Worm (Caenorhabditis elegans) whole organism, L3 larva: ENCODE measurements around the gene gon-4.

Experiments
- ZK546.5 ChIP-seq: sonication (generic microtip); optimal IDR thresholded peaks from 2 replicates; lab custom pipeline; 2017; ENCODE audit warnings: missing biosample characterization, missing genetic modification characterization
- aly-2 ChIP-seq: fragments of 150-350 bp; optimal IDR thresholded peaks from 2 replicates; lab custom pipeline; 2014; ENCODE audit warnings: missing biosample characterization, missing genetic modification characterization
- ama-1 ChIP-seq: fragments of 150-350 bp; optimal IDR thresholded peaks from 2 replicates; lab custom pipeline; 2018
- ceh-28 ChIP-seq: fragments of 150-350 bp; optimal IDR thresholded peaks from 2 replicates; lab custom pipeline; 2014; ENCODE audit warnings: missing biosample characterization, missing genetic modification reagents, missing genetic modification characterization
- ceh-9 ChIP-seq: sonication (generic microtip); optimal IDR thresholded peaks from 2 replicates; lab custom pipeline; 2018; ENCODE audit warnings: missing biosample characterization, missing genetic modification characterization
- daf-12 ChIP-seq: fragments of 150-350 bp; optimal IDR thresholded peaks from 2 replicates; lab custom pipeline; 2014; ENCODE audit warnings: missing biosample characterization, missing genetic modification reagents, missing genetic modification characterization
- egl-27 ChIP-seq: sonication (generic microtip); optimal IDR thresholded peaks from 4 replicates; lab custom pipeline; 2017; ENCODE audit warnings: missing biosample characterization, missing genetic modification reagents, missing genetic modification characterization
- egl-5 ChIP-seq: fragments of 150-350 bp; optimal IDR thresholded peaks from 2 replicates; lab custom pipeline; 2017; ENCODE audit warnings: missing biosample characterization, missing genetic modification reagents, missing genetic modification characterization, inconsistent platforms
- elt-1 ChIP-seq: fragments of 150-350 bp; optimal IDR thresholded peaks from 2 replicates; lab custom pipeline; 2014; ENCODE audit warnings: missing biosample characterization, missing genetic modification characterization
- elt-2 ChIP-seq: sonication (generic microtip); optimal IDR thresholded peaks from 2 replicates; lab custom pipeline; 2016; ENCODE audit warnings: missing genetic modification reagents, mild to moderate bottlenecking, missing genetic modification characterization, missing compliant biosample characterization
- elt-3 ChIP-seq, 3 experiments: fragments of 150-350 bp in 1 of 3; sonication (generic microtip) in 2 of 3; optimal IDR thresholded peaks; 2 replicates in 2 of 3; 4 replicates in 1 of 3; lab custom pipeline; 2014 to 2017; ENCODE audit warnings: missing biosample characterization in 3 of 3, missing genetic modification characterization in 3 of 3
- eor-1 ChIP-seq, 2 experiments: fragments of 150-350 bp; optimal IDR thresholded peaks; 2 replicates each; lab custom pipeline; 2014 to 2018; ENCODE audit warnings: missing biosample characterization in 2 of 2, missing genetic modification characterization in 2 of 2
- fkh-10 ChIP-seq: sonication (generic microtip); optimal IDR thresholded peaks from 2 replicates; lab custom pipeline; 2017; ENCODE audit warnings: missing biosample characterization, missing genetic modification reagents, missing genetic modification characterization
- fkh-2 ChIP-seq: fragments of 150-350 bp; optimal IDR thresholded peaks from 2 replicates; lab custom pipeline; 2014; ENCODE audit warnings: missing biosample characterization, missing genetic modification reagents, missing genetic modification characterization
- fos-1 ChIP-seq: fragments of 150-350 bp; optimal IDR thresholded peaks from 2 replicates; lab custom pipeline; 2014; ENCODE audit warnings: missing biosample characterization, missing genetic modification characterization
- hmg-11 ChIP-seq: sonication (generic microtip); optimal IDR thresholded peaks from 2 replicates; lab custom pipeline; 2016; ENCODE audit warnings: missing genetic modification characterization, missing compliant biosample characterization
- lin-15B ChIP-seq: fragments of 150-350 bp; optimal IDR thresholded peaks from 2 replicates; lab custom pipeline; 2014; ENCODE audit warnings: missing biosample characterization, missing genetic modification characterization
- lin-39 ChIP-seq: fragments of 150-350 bp; optimal IDR thresholded peaks from 2 replicates; lab custom pipeline; 2018; ENCODE audit warnings: missing biosample characterization, missing genetic modification reagents, missing genetic modification characterization
- lsy-12 ChIP-seq: sonication (generic microtip); optimal IDR thresholded peaks from 2 replicates; lab custom pipeline; 2016; ENCODE audit warnings: mild to moderate bottlenecking, missing genetic modification characterization, missing compliant biosample characterization
- nfya-1 ChIP-seq: sonication (generic microtip); optimal IDR thresholded peaks from 2 replicates; lab custom pipeline; 2017; ENCODE audit warnings: missing genetic modification characterization, mild to moderate bottlenecking, missing compliant biosample characterization, antibody characterized with exemption, moderate library complexity; ENCODE audit not compliant: insufficient read depth
- nhr-11 ChIP-seq: fragments of 150-350 bp; optimal IDR thresholded peaks from 2 replicates; lab custom pipeline; 2014; ENCODE audit warnings: missing biosample characterization, missing genetic modification characterization
- nhr-23 ChIP-seq: fragments of 150-350 bp; optimal IDR thresholded peaks from 2 replicates; lab custom pipeline; 2014; ENCODE audit warnings: missing biosample characterization, missing genetic modification reagents, missing genetic modification characterization
- nhr-237 ChIP-seq: fragments of 150-350 bp; optimal IDR thresholded peaks from 2 replicates; lab custom pipeline; 2014; ENCODE audit warnings: missing biosample characterization, missing genetic modification characterization
- nhr-25 ChIP-seq: sonication (generic microtip); optimal IDR thresholded peaks from 2 replicates; lab custom pipeline; 2017; ENCODE audit warnings: missing biosample characterization, missing genetic modification characterization
- nhr-28 ChIP-seq: fragments of 150-350 bp; optimal IDR thresholded peaks from 2 replicates; lab custom pipeline; 2014; ENCODE audit warnings: missing biosample characterization, missing genetic modification characterization
- nhr-43 ChIP-seq: sonication (generic microtip); optimal IDR thresholded peaks from 2 replicates; lab custom pipeline; 2016; ENCODE audit warnings: mild to moderate bottlenecking, missing genetic modification characterization, missing compliant biosample characterization; ENCODE audit not compliant: poor library complexity, severe bottlenecking
- nhr-67 ChIP-seq: fragments of 150-350 bp; optimal IDR thresholded peaks from 2 replicates; lab custom pipeline; 2014; ENCODE audit warnings: missing biosample characterization, missing genetic modification characterization
- nhr-76 ChIP-seq: fragments of 150-350 bp; sonication (generic microtip); optimal IDR thresholded peaks from 5 replicates; lab custom pipeline; 2014; ENCODE audit warnings: missing biosample characterization, missing genetic modification characterization
- nhr-77 ChIP-seq: fragments of 150-350 bp; optimal IDR thresholded peaks from 2 replicates; lab custom pipeline; 2014; ENCODE audit warnings: missing biosample characterization, missing genetic modification characterization
- pha-4 ChIP-seq: fragments of 150-350 bp; optimal IDR thresholded peaks from 2 replicates; lab custom pipeline; 2014; ENCODE audit warnings: missing biosample characterization, missing genetic modification reagents, missing genetic modification characterization
- pqm-1 ChIP-seq: fragments of 150-350 bp; optimal IDR thresholded peaks from 2 replicates; lab custom pipeline; 2017; ENCODE audit warnings: missing biosample characterization, missing genetic modification characterization, inconsistent platforms
- skn-1 ChIP-seq: fragments of 150-350 bp; optimal IDR thresholded peaks from 2 replicates; lab custom pipeline; 2014; ENCODE audit warnings: missing biosample characterization, missing genetic modification characterization
- snpc-4 ChIP-seq: fragments of 150-350 bp; optimal IDR thresholded peaks from 2 replicates; lab custom pipeline; 2014; ENCODE audit warnings: missing biosample characterization, missing genetic modification characterization
- tbx-2 ChIP-seq: sonication (generic microtip); optimal IDR thresholded peaks from 2 replicates; lab custom pipeline; 2016; ENCODE audit warnings: mild to moderate bottlenecking, missing genetic modification characterization, missing compliant biosample characterization
- unc-39 ChIP-seq: sonication (generic microtip); optimal IDR thresholded peaks from 4 replicates; lab custom pipeline; 2017; ENCODE audit warnings: missing biosample characterization, missing genetic modification characterization
- unc-62 ChIP-seq: fragments of 150-350 bp; sonication (generic microtip); optimal IDR thresholded peaks from 4 replicates; lab custom pipeline; 2014; ENCODE audit warnings: missing biosample characterization, missing genetic modification reagents, missing genetic modification characterization
- zag-1 ChIP-seq: fragments of 150-350 bp; optimal IDR thresholded peaks from 2 replicates; lab custom pipeline; 2014; ENCODE audit warnings: missing biosample characterization, missing genetic modification characterization
- ztf-11 ChIP-seq: fragments of 150-350 bp; optimal IDR thresholded peaks from 2 replicates; lab custom pipeline; 2014; ENCODE audit warnings: missing biosample characterization, missing genetic modification characterization
- ztf-4 ChIP-seq: fragments of 150-350 bp; optimal IDR thresholded peaks from 2 replicates; lab custom pipeline; 2014; ENCODE audit warnings: missing biosample characterization, missing genetic modification characterization

The gon-4 gene

DNA sequence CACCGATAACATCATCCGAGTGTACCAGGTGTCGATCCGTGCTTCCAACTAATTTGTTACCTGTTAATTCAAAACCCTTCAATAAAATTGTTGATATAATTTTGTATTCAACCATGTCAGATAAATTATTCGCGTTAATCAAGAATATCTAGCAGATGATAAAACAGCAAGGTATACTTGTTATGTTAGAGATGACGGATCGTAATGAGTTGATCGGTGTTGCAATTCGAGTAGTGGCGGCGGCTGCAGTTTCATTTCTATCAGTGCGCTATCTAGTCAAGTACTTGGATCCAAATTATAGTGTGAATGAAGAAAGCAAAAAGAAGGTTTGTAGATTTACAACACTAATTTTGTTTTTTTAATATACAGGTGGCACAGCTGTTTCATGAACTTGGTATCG lies 19.8 kb upstream of the gon-4 start, which contains the start of gene mspn-1:
TSS of gene mspn-1 (plus strand) at position 190 of the 400 bp plus-strand sequence.
- TF ChIP-seq ceh-9 (tag; lab: Kevin White, UChicago) (no peak), fkh-2 (tag; lab: Kevin White, UChicago) (no peak)
- TF ChIP-seq, all 47 proteins: peak for 0

DNA sequence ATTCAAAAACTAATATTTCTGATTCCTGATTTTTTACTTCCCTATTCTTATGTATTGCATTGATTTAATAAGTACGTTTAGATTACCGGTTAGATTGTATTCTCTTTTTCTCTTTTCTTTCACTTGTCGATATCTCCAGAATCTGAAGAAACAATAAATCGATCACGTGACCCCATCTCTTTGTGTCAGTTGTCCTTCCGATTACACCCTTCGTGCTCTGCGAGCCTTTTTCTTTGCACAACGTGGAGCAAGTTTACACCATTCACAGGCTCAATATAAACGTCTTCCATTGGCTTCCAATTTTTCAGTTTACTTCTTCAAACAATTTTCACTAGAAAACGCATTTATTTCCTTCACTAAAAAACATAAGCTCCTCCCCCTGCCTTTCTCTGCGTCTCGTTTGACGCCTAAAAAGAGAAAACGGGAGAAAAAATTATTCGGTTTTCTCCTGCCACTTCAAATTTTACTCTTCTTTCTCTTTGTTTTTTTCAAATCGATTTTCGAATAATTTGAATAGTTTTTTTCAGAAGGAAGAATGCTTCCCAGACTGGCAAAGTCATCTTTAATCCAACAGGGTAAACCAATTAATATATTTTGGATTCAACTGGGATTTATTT lies 17.4 kb upstream of the gon-4 start, which contains the start of gene gta-1:
TSS of gene gta-1 (plus strand) at position 528 of the 617 bp plus-strand sequence.
- TF ChIP-seq nfya-1 (tag; lab: Kevin White, UChicago) = peak; percentile 37
- TF ChIP-seq nhr-28 (tag; lab: Kevin White, UChicago) = no peak
- TF ChIP-seq skn-1 (tag; lab: Kevin White, UChicago) = no peak
- peak; percentile 18 for TF ChIP-seq hmg-11 (tag; lab: Kevin White, UChicago)
- TF ChIP-seq lsy-12 = no peak
- TF ChIP-seq egl-5 (tag; lab: Kevin White, UChicago) = peak; percentile 52
- no peak for TF ChIP-seq zag-1 (tag; lab: Kevin White, UChicago)
- peak; percentile 14 for TF ChIP-seq ceh-28
- no peak for TF ChIP-seq fkh-2 (tag; lab: Kevin White, UChicago)

DNA sequence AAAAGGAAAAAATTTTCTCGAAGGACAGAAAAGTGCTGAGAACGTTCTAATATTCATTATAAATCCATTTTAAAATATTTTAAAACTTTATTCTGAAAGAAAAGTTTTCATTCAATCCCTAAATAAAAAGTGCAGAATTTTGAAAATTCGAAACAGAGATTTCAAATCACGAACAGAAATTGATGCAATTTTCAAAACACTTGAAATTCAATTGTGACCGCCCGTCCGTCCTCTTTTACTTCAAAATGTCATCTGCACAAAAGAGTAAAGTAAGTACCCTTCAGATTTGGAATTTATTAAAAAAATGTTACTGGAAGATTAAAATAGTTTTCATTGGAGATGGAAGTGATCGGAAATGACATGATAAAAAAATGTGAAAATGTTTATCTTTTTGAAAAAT lies 9.1 kb upstream of the gon-4 start:
- TF ChIP-seq unc-62 (GFP tag; lab: Kevin White, UChicago) = no peak
- TF ChIP-seq egl-5 (tag; lab: Kevin White, UChicago) = no peak
- no peak for TF ChIP-seq eor-1 (tag; optimal IDR thresholded peaks at IDR 0.05; lab: Kevin White, UChicago)
- TF ChIP-seq ceh-28 = no peak
- no peak for TF ChIP-seq elt-1 (tag; lab: Kevin White, UChicago)
- TF ChIP-seq nhr-77 (tag; lab: Kevin White, UChicago) = no peak
- TF ChIP-seq lin-39 (tag; lab: Kevin White, UChicago) = no peak
- peak; percentile 62 for TF ChIP-seq fkh-10
- TF ChIP-seq lin-15B (tag; lab: Kevin White, UChicago) = no peak
- TF ChIP-seq, all 47 proteins: peak for 1

DNA sequence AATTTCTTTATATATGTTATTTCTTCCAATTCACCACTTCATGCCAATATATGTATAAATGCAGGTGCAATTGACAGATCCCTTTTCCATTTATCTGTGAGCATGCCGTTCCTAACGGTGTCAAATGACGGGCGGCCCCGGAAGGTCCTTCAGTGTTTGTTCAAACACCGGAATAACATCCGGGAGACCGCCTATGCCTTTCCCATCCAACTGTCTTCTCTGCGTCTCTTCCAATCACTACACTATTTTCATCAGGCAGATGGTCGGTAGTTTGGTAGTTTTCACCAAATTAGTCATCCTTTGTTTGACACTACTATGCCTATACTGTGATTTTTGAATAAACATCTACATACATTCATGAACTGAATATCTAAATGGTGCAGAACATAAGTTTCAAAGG lies 7.0 kb upstream of the gon-4 start:
- TF ChIP-seq nfya-1 (tag; lab: Kevin White, UChicago) (no peak), pqm-1 (tag; lab: Kevin White, UChicago) (no peak), ZK546.5 (tag; lab: Kevin White, UChicago) (no peak), nhr-43 (tag; lab: Kevin White, UChicago) (no peak), nhr-76 (no peak), nhr-11 (tag; lab: Kevin White, UChicago) (no peak), ceh-28 (no peak), nhr-25 (no peak), egl-5 (tag; lab: Kevin White, UChicago) (no peak), fos-1 (tag; lab: Kevin White, UChicago) (no peak), hmg-11 (tag; lab: Kevin White, UChicago) (no peak), fkh-2 (tag; lab: Kevin White, UChicago) (no peak), elt-2 (tag; lab: Kevin White, UChicago) (no peak), pha-4 (tag; lab: Kevin White, UChicago) (no peak), ztf-11 (tag; lab: Kevin White, UChicago) (no peak)

DNA sequence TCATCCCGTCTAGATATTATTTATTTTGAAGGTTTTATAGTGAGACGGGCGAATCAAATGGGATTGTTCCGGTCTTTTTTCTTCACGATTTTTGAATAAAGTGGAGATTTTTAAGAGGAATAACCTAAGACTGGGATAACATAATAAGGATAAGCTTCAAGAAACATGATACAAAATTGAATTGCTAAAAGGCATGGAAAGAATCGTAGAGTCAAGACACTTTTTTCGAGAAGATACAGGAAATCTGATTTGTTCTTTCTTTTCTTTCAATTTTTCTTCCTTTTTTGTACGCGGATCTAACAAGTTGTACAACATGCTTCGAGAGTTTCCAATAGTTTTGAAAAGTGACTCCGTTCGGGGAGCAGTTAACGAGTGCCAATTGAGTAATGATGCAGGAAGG lies 6.1 kb upstream of the gon-4 start:
- no peak for TF ChIP-seq lin-15B (tag; lab: Kevin White, UChicago)
- no peak for TF ChIP-seq nhr-67
- TF ChIP-seq snpc-4 = no peak
- TF ChIP-seq pha-4 (tag; lab: Kevin White, UChicago) = no peak
- TF ChIP-seq daf-12 = no peak
- no peak for TF ChIP-seq nhr-77 (tag; lab: Kevin White, UChicago)
- TF ChIP-seq fkh-10 = peak; percentile 84
- TF ChIP-seq, all 47 proteins: peak for 1

DNA sequence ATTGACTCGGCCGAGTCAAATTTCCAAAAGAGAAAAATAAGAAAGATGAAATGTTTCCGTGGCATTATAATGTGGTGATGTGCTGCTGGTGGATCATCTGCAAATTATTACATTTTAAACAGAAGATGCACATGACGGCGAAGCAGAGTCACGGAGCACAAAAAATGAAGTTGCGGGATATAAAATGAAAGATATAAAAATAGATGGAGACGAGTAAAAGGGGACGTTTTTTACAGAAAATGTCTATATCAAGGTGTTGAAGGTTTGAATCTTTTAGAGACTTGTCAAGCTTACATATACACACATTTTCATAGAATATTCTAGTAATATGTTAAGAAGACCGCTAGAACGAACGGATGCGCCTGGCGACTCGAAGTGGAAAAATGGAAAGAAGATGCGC lies 3.3 kb upstream of the gon-4 start, which contains the start of gene ptrg-1:
TSS of gene ptrg-1 (minus strand) at position 101 of the 400 bp plus-strand sequence.
- no peak for TF ChIP-seq ama-1 (lab: Kevin White, UChicago)
- no peak for TF ChIP-seq aly-2 (tag; lab: Kevin White, UChicago)
- TF ChIP-seq ztf-4 (tag; lab: Kevin White, UChicago) = no peak
- no peak for TF ChIP-seq egl-5 (tag; lab: Kevin White, UChicago)
- no peak for TF ChIP-seq pha-4 (tag; lab: Kevin White, UChicago)
- TF ChIP-seq eor-1 (tag; optimal IDR thresholded peaks at IDR 0.05; lab: Kevin White, UChicago) = no peak
- TF ChIP-seq nhr-237 (tag; lab: Kevin White, UChicago) = no peak
- TF ChIP-seq nhr-43 (tag; lab: Kevin White, UChicago) = no peak
- TF ChIP-seq elt-3 (tag; optimal IDR thresholded peaks at IDR 0.05; lab: Kevin White, UChicago) = no peak
- no peak for TF ChIP-seq elt-2 (tag; lab: Kevin White, UChicago)
- TF ChIP-seq nhr-23 (tag; lab: Kevin White, UChicago) = no peak
- TF ChIP-seq elt-1 (tag; lab: Kevin White, UChicago) = no peak
- no peak for TF ChIP-seq ZK546.5 (tag; lab: Kevin White, UChicago)
- no peak for TF ChIP-seq nhr-28 (tag; lab: Kevin White, UChicago)
- no peak for TF ChIP-seq pqm-1 (tag; lab: Kevin White, UChicago)
- no peak for TF ChIP-seq fos-1 (tag; lab: Kevin White, UChicago)
- no peak for TF ChIP-seq tbx-2 (tag; lab: Kevin White, UChicago)
- TF ChIP-seq lin-39 (tag; lab: Kevin White, UChicago) = no peak
- TF ChIP-seq egl-27 (tag; lab: Kevin White, UChicago) = no peak
- no peak for TF ChIP-seq unc-39 (tag; lab: Kevin White, UChicago)
